Worm (Caenorhabditis elegans) whole organism, midembryonic: ENCODE results near the gene F56H9.2.

Source experiments
- T22C8.4 ChIP-seq: fragments of 200-800 bp; sonication (Bioruptor generic); IDR thresholded peaks from 2 replicates; pipeline ENCODE4 v1.3.6; 2022; ENCODE audit warnings: missing genetic modification characterization, missing compliant biosample characterization
- cog-1 ChIP-seq: sonication (generic microtip); optimal IDR thresholded peaks from 2 replicates; lab custom pipeline; 2016; ENCODE audit warnings: missing genetic modification characterization, missing compliant biosample characterization
- flt-1 ChIP-seq: fragments of 200-800 bp; sonication (Bioruptor generic); IDR thresholded peaks from 2 replicates; pipeline ENCODE4 v1.3.6; 2022; ENCODE audit warnings: missing genetic modification characterization, missing compliant biosample characterization
- klf-2 ChIP-seq: fragments of 200-800 bp; sonication (Bioruptor generic); conservative IDR thresholded peaks from 2 replicates; pipeline ENCODE4 v1.3.6; 2022; ENCODE audit warnings: missing genetic modification reagents, missing genetic modification characterization, missing compliant biosample characterization
- med-1 ChIP-seq: sonication (generic microtip); optimal IDR thresholded peaks from 2 replicates; lab custom pipeline; 2017; ENCODE audit warnings: missing genetic modification characterization, mild to moderate bottlenecking, missing compliant biosample characterization, antibody characterized with exemption, missing genetic modification reagents; ENCODE audit not compliant: insufficient read depth
- tab-1 ChIP-seq: fragments of 200-800 bp; sonication (Bioruptor generic); IDR thresholded peaks from 2 replicates; pipeline ENCODE4 v1.3.6; 2022; ENCODE audit warnings: missing genetic modification characterization, missing compliant biosample characterization
- ztf-23 ChIP-seq: fragments of 200-800 bp; sonication (Bioruptor generic); IDR thresholded peaks from 2 replicates; pipeline ENCODE4 v1.3.6; 2022; ENCODE audit warnings: missing genetic modification reagents, missing genetic modification characterization, missing compliant biosample characterization

ce11 chrV:12633046-12633445 is 4.4 kb upstream of the F56H9.2 start:
- TF ChIP-seq flt-1, result 0 out of 2 replicates have a peak, but pooled peaks have one; percentile 14
- no peak for TF ChIP-seq T22C8.4
- no peak for TF ChIP-seq tab-1 (GFP tag; lab: Robert Waterston, UW)
- 0 out of 2 replicates have a peak, but pooled peaks have one; percentile 61 for TF ChIP-seq ztf-23 (GFP tag; lab: Robert Waterston, UW)
- TF ChIP-seq klf-2 (GFP tag; lab: Robert Waterston, UW), result no peak
- TF ChIP-seq cog-1, result no peak
- TF ChIP-seq med-1 (GFP tag; lab: Kevin White, UChicago), result no peak
